Worm (Caenorhabditis elegans) whole organism, midembryonic: ENCODE data around the gene mom-2.

Experiments used
- T22C8.4 ChIP-seq: fragments of 200-800 bp; sonication (Bioruptor generic); IDR thresholded peaks from 2 replicates; pipeline ENCODE4 v1.3.6; 2022; ENCODE audit warnings: missing genetic modification characterization, missing compliant biosample characterization
- cog-1 ChIP-seq: sonication (generic microtip); optimal IDR thresholded peaks from 2 replicates; lab custom pipeline; 2016; ENCODE audit warnings: missing genetic modification characterization, missing compliant biosample characterization
- flt-1 ChIP-seq: fragments of 200-800 bp; sonication (Bioruptor generic); IDR thresholded peaks from 2 replicates; pipeline ENCODE4 v1.3.6; 2022; ENCODE audit warnings: missing genetic modification characterization, missing compliant biosample characterization
- klf-2 ChIP-seq: fragments of 200-800 bp; sonication (Bioruptor generic); conservative IDR thresholded peaks from 2 replicates; pipeline ENCODE4 v1.3.6; 2022; ENCODE audit warnings: missing genetic modification reagents, missing genetic modification characterization, missing compliant biosample characterization
- med-1 ChIP-seq: sonication (generic microtip); optimal IDR thresholded peaks from 2 replicates; lab custom pipeline; 2017; ENCODE audit warnings: missing genetic modification characterization, mild to moderate bottlenecking, missing compliant biosample characterization, antibody characterized with exemption, missing genetic modification reagents; ENCODE audit not compliant: insufficient read depth
- ref-1 ChIP-seq: fragments of 200-800 bp; sonication (Bioruptor generic); conservative IDR thresholded peaks from 2 replicates; pipeline ENCODE4 v1.3.6; 2022; ENCODE audit warnings: missing genetic modification reagents, missing genetic modification characterization, missing compliant biosample characterization
- tab-1 ChIP-seq: fragments of 200-800 bp; sonication (Bioruptor generic); IDR thresholded peaks from 2 replicates; pipeline ENCODE4 v1.3.6; 2022; ENCODE audit warnings: missing genetic modification characterization, missing compliant biosample characterization
- ztf-23 ChIP-seq: fragments of 200-800 bp; sonication (Bioruptor generic); IDR thresholded peaks from 2 replicates; pipeline ENCODE4 v1.3.6; 2022; ENCODE audit warnings: missing genetic modification reagents, missing genetic modification characterization, missing compliant biosample characterization
- ztf-29 ChIP-seq: fragments of 200-800 bp; sonication (Bioruptor generic); IDR thresholded peaks from 2 replicates; pipeline ENCODE4 v1.3.6; 2022; ENCODE audit warnings: missing genetic modification reagents, missing genetic modification characterization, missing compliant biosample characterization

Gene mom-2

ce11 chrV:8357756-8358155, 2.0 kb downstream of the mom-2 start:
- TF ChIP-seq flt-1 (GFP tag; lab: Robert Waterston, UW) (no peak), tab-1 (GFP tag; lab: Robert Waterston, UW) (no peak), ztf-29 (GFP tag; lab: Robert Waterston, UW) (no peak), med-1 (GFP tag; lab: Kevin White, UChicago) (no peak), cog-1 (no peak), klf-2 (GFP tag; lab: Robert Waterston, UW) (no peak), ztf-23 (GFP tag; lab: Robert Waterston, UW) (no peak), T22C8.4 (GFP tag; lab: Robert Waterston, UW) (no peak), ref-1 (GFP tag; lab: Robert Waterston, UW) (no peak)

ce11 chrV:8358702-8359101, 2.9 kb downstream of the mom-2 start:
- TF ChIP-seq cog-1 (no peak), flt-1 (GFP tag; lab: Robert Waterston, UW) (no peak), med-1 (GFP tag; lab: Kevin White, UChicago) (no peak), ztf-29 (GFP tag; lab: Robert Waterston, UW) (no peak), ref-1 (GFP tag; lab: Robert Waterston, UW) (no peak), T22C8.4 (GFP tag; lab: Robert Waterston, UW) (no peak), ztf-23 (GFP tag; lab: Robert Waterston, UW) (no peak)

- no peak for TF ChIP-seq klf-2 (GFP tag; lab: Robert Waterston, UW)
- TF ChIP-seq flt-1 (GFP tag; lab: Robert Waterston, UW): 0 out of 2 replicates have a peak, but pooled peaks have one; percentile 39
Observed at ce11 chrV:8359113-8359564, 3.4 kb downstream of the mom-2 start, which contains the start of gene mpdu-1. Gene mpdu-1 (minus strand): TSS chrV:8359163.

ce11 chrV:8359792-8360191, 4.0 kb downstream of the mom-2 start, which contains the start of gene F38E1.6:
Gene F38E1.6 (plus strand): TSS chrV:8360092.
- TF ChIP-seq tab-1 (GFP tag; lab: Robert Waterston, UW) (no peak), ztf-23 (GFP tag; lab: Robert Waterston, UW) (no peak), med-1 (GFP tag; lab: Kevin White, UChicago) (no peak), ref-1 (GFP tag; lab: Robert Waterston, UW) (no peak), klf-2 (GFP tag; lab: Robert Waterston, UW) (no peak), flt-1 (GFP tag; lab: Robert Waterston, UW) (no peak), ztf-29 (GFP tag; lab: Robert Waterston, UW) (no peak), T22C8.4 (GFP tag; lab: Robert Waterston, UW) (no peak), cog-1 (no peak)

ce11 chrV:8370705-8371104, 14.9 kb downstream of the mom-2 start, which contains the start of gene gpa-2:
Gene gpa-2 (plus strand): TSS chrV:8371005.
- TF ChIP-seq flt-1 (GFP tag; lab: Robert Waterston, UW) (no peak), ztf-29 (GFP tag; lab: Robert Waterston, UW) (no peak), cog-1 (no peak), ztf-23 (GFP tag; lab: Robert Waterston, UW) (no peak), T22C8.4 (GFP tag; lab: Robert Waterston, UW) (no peak), med-1 (GFP tag; lab: Kevin White, UChicago) (no peak), ref-1 (GFP tag; lab: Robert Waterston, UW) (no peak), tab-1 (GFP tag; lab: Robert Waterston, UW) (no peak), klf-2 (GFP tag; lab: Robert Waterston, UW) (no peak)

- TF ChIP-seq ztf-29 (GFP tag; lab: Robert Waterston, UW) (no peak), tab-1 (GFP tag; lab: Robert Waterston, UW) (no peak), klf-2 (GFP tag; lab: Robert Waterston, UW) (no peak), flt-1 (GFP tag; lab: Robert Waterston, UW) (no peak), ztf-23 (GFP tag; lab: Robert Waterston, UW) (no peak), cog-1 (no peak), med-1 (GFP tag; lab: Kevin White, UChicago) (no peak), ref-1 (GFP tag; lab: Robert Waterston, UW) (no peak), T22C8.4 (GFP tag; lab: Robert Waterston, UW) (no peak)
Observed at ce11 chrV:8375419-8375818, 19.6 kb downstream of the mom-2 start, which contains the start of gene F38E1.10. Gene F38E1.10 (minus strand): TSS chrV:8375519.

ce11 chrV:8375849-8376248, 20.1 kb downstream of the mom-2 start, which contains the start of gene F38E1.3:
Gene F38E1.3 (plus strand): TSS chrV:8376149.
- TF ChIP-seq med-1 (GFP tag; lab: Kevin White, UChicago) (no peak), tab-1 (GFP tag; lab: Robert Waterston, UW) (no peak), T22C8.4 (GFP tag; lab: Robert Waterston, UW) (no peak), ztf-29 (GFP tag; lab: Robert Waterston, UW) (no peak), cog-1 (no peak), flt-1 (GFP tag; lab: Robert Waterston, UW) (no peak), ref-1 (GFP tag; lab: Robert Waterston, UW) (no peak), klf-2 (GFP tag; lab: Robert Waterston, UW) (no peak), ztf-23 (GFP tag; lab: Robert Waterston, UW) (no peak)

ce11 chrV:8379206-8379605, 23.4 kb downstream of the mom-2 start, which contains the start of gene F52E1.5:
Gene F52E1.5 (plus strand): TSS chrV:8379506.
- no peak for TF ChIP-seq tab-1 (GFP tag; lab: Robert Waterston, UW)
- TF ChIP-seq med-1 (GFP tag; lab: Kevin White, UChicago): no peak
- no peak for TF ChIP-seq klf-2 (GFP tag; lab: Robert Waterston, UW)

- TF ChIP-seq flt-1 (GFP tag; lab: Robert Waterston, UW) (no peak), klf-2 (GFP tag; lab: Robert Waterston, UW) (no peak), T22C8.4 (GFP tag; lab: Robert Waterston, UW) (no peak), ztf-23 (GFP tag; lab: Robert Waterston, UW) (no peak)
Observed at ce11 chrV:8380076-8380475, 24.3 kb downstream of the mom-2 start.
